Fruit fly (Drosophila melanogaster) whole organism, embryonic: ENCODE measurements around the gene lap.

Experiments
- Antp ChIP-seq: fragments of 200-800 bp; sonication (Bioruptor generic); optimal IDR thresholded peaks from 3 replicates; lab custom pipeline; 2016; ENCODE audit warnings: missing biosample characterization, missing genetic modification characterization
- BEAF-32 ChIP-seq: fragments of 200-800 bp; sonication (Bioruptor generic); optimal IDR thresholded peaks from 3 replicates; lab custom pipeline; 2017; ENCODE audit warnings: missing biosample characterization, missing genetic modification characterization, mild to moderate bottlenecking, moderate library complexity, missing genetic modification reagents
- Blimp-1 ChIP-seq: fragments of 200-800 bp; sonication (Bioruptor generic); optimal IDR thresholded peaks from 3 replicates; lab custom pipeline; 2018; ENCODE audit warnings: missing biosample characterization, missing genetic modification characterization, mild to moderate bottlenecking, moderate library complexity, missing genetic modification reagents
- CG10267 ChIP-seq: fragments of 200-800 bp; sonication (Bioruptor generic); optimal IDR thresholded peaks from 2 replicates; lab custom pipeline; 2018; ENCODE audit warnings: missing biosample characterization, mild to moderate bottlenecking, missing genetic modification characterization, moderate library complexity
- CG12942 ChIP-seq: fragments of 200-800 bp; sonication (Bioruptor generic); optimal IDR thresholded peaks from 3 replicates; lab custom pipeline; 2016; ENCODE audit warnings: missing biosample characterization, missing genetic modification characterization
- CG13287 ChIP-seq: fragments of 200-800 bp; sonication (Bioruptor generic); IDR thresholded peaks from 2 replicates; pipeline ENCODE4 v1.3.6; 2022; ENCODE audit warnings: missing biosample characterization, missing genetic modification characterization; ENCODE audit not compliant: partially characterized antibody
- CG13894 ChIP-seq: fragments of 200-800 bp; sonication (Bioruptor generic); optimal IDR thresholded peaks from 3 replicates; lab custom pipeline; 2018; ENCODE audit warnings: missing biosample characterization, mild to moderate bottlenecking, missing genetic modification characterization, moderate library complexity
- CG14710 ChIP-seq: fragments of 200-800 bp; sonication (Bioruptor generic); optimal IDR thresholded peaks from 3 replicates; lab custom pipeline; 2019; ENCODE audit warnings: missing biosample characterization, mild to moderate bottlenecking, missing genetic modification characterization, moderate library complexity
- CG1603 ChIP-seq: fragments of 200-800 bp; sonication (Bioruptor generic); optimal IDR thresholded peaks from 2 replicates; lab custom pipeline; 2019; ENCODE audit warnings: missing biosample characterization, mild to moderate bottlenecking, missing genetic modification characterization, moderate library complexity
- CG18262 ChIP-seq: fragments of 200-800 bp; optimal IDR thresholded peaks from 3 replicates; lab custom pipeline; 2019; ENCODE audit warnings: missing biosample characterization, mild to moderate bottlenecking, missing genetic modification characterization, moderate library complexity
- CG1832 ChIP-seq: fragments of 200-800 bp; sonication (Bioruptor generic); optimal IDR thresholded peaks from 2 replicates; lab custom pipeline; 2017; ENCODE audit warnings: missing biosample characterization, mild to moderate bottlenecking, missing genetic modification characterization, inconsistent platforms
- CG2116 ChIP-seq: fragments of 200-800 bp; sonication (Bioruptor generic); optimal IDR thresholded peaks from 3 replicates; lab custom pipeline; 2018; ENCODE audit warnings: missing biosample characterization, mild to moderate bottlenecking, missing genetic modification characterization
- CG2889 ChIP-seq: fragments of 200-800 bp; sonication (Bioruptor generic); IDR thresholded peaks from 3 replicates; pipeline ENCODE4 v1.3.6; 2022; ENCODE audit warnings: missing biosample characterization, missing genetic modification characterization
- CG33213 ChIP-seq: fragments of 200-800 bp; sonication (Bioruptor generic); optimal IDR thresholded peaks from 3 replicates; lab custom pipeline; 2016; ENCODE audit warnings: missing biosample characterization, missing genetic modification characterization
- CG3726 ChIP-seq: fragments of 200-800 bp; sonication (Bioruptor generic); IDR thresholded peaks from 3 replicates; pipeline ENCODE4, ENCODE4 v1.3.6; 2022; ENCODE audit warnings: missing biosample characterization, missing genetic modification characterization
- CG3847 ChIP-seq: fragments of 200-800 bp; sonication (Bioruptor generic); IDR thresholded peaks from 2 replicates; pipeline ENCODE4 v1.3.6; 2022; ENCODE audit warnings: missing biosample characterization, missing genetic modification characterization
- CG5953 ChIP-seq: fragments of 200-800 bp; sonication (Bioruptor generic); IDR thresholded peaks from 2 replicates; pipeline ENCODE4 v1.3.6; 2022; ENCODE audit warnings: missing biosample characterization, missing genetic modification characterization
- CG7963 ChIP-seq: fragments of 200-800 bp; sonication (Bioruptor generic); IDR thresholded peaks from 3 replicates; pipeline ENCODE4 v1.3.6; 2022; ENCODE audit warnings: missing biosample characterization, missing genetic modification characterization; ENCODE audit not compliant: partially characterized antibody
- CG9817 ChIP-seq: fragments of 200-800 bp; sonication (Bioruptor generic); optimal IDR thresholded peaks from 2 replicates; lab custom pipeline; 2018; ENCODE audit warnings: missing biosample characterization, mild to moderate bottlenecking, missing genetic modification characterization, moderate library complexity
- CG9932 ChIP-seq: fragments of 200-800 bp; sonication (Bioruptor generic); IDR thresholded peaks from 2 replicates; pipeline ENCODE4 v1.3.6; 2022; ENCODE audit warnings: missing biosample characterization, missing genetic modification characterization
- D19B ChIP-seq: fragments of 200-800 bp; sonication (Bioruptor generic); optimal IDR thresholded peaks from 2 replicates; lab custom pipeline; 2017; ENCODE audit warnings: missing biosample characterization, mild to moderate bottlenecking, missing genetic modification characterization
- Dfd ChIP-seq, 2 experiments: fragments of >200 bp; optimal IDR thresholded peaks; 2 replicates each; lab custom pipeline; 2017; ENCODE audit warnings: missing biosample characterization in 2 of 2, missing genetic modification characterization in 2 of 2
- Dp ChIP-seq: fragments of 200-800 bp; sonication (Bioruptor generic); optimal IDR thresholded peaks from 2 replicates; lab custom pipeline; 2018; ENCODE audit warnings: missing biosample characterization, mild to moderate bottlenecking, missing genetic modification characterization, moderate library complexity
- E2f2 ChIP-seq: fragments of 200-800 bp; sonication (Bioruptor generic); IDR thresholded peaks from 2 replicates; pipeline ENCODE4 v1.3.6; 2022; ENCODE audit warnings: missing biosample characterization, missing genetic modification characterization
- Ets65A ChIP-seq: fragments of 200-800 bp; sonication (Bioruptor generic); peaks from one replicate; lab custom pipeline; 2016; ENCODE audit warnings: missing biosample characterization, missing genetic modification characterization
- Fer2 ChIP-seq: fragments of 200-800 bp; sonication (Bioruptor generic); optimal IDR thresholded peaks from 2 replicates; lab custom pipeline; 2018; ENCODE audit warnings: missing biosample characterization, mild to moderate bottlenecking, missing genetic modification characterization, moderate library complexity
- Gsc ChIP-seq: fragments of 200-800 bp; sonication (Bioruptor generic); IDR thresholded peaks from 2 replicates; pipeline ENCODE4 v1.3.6; 2022; ENCODE audit warnings: missing biosample characterization, missing genetic modification characterization
- H15 ChIP-seq: fragments of 200-800 bp; sonication (Bioruptor generic); IDR thresholded peaks from 3 replicates; pipeline ENCODE4 v1.3.6; 2022; ENCODE audit warnings: missing biosample characterization, missing genetic modification characterization
- Lpt ChIP-seq: fragments of >200 bp; optimal IDR thresholded peaks from 2 replicates; lab custom pipeline; 2018; ENCODE audit warnings: missing biosample characterization, missing genetic modification characterization
- MBD-R2 ChIP-seq: fragments of 200-800 bp; sonication (Bioruptor generic); IDR thresholded peaks from 2 replicates; pipeline ENCODE4 v1.3.6; 2022; ENCODE audit warnings: missing biosample characterization, missing genetic modification characterization
- Med ChIP-seq: fragments of 200-800 bp; sonication (Bioruptor generic); peaks from one replicate; lab custom pipeline; 2016; ENCODE audit warnings: missing biosample characterization, missing genetic modification characterization, mild to moderate bottlenecking, inconsistent platforms, moderate library complexity
- Ptx1 ChIP-seq: fragments of 200-800 bp; sonication (Bioruptor generic); IDR thresholded peaks from 2 replicates; pipeline ENCODE4 v1.3.6; 2022; ENCODE audit warnings: missing biosample characterization, missing genetic modification characterization
- Usf ChIP-seq: fragments of 200-800 bp; sonication (Bioruptor generic); optimal IDR thresholded peaks from 2 replicates; lab custom pipeline; 2017; ENCODE audit warnings: missing genotype, missing biosample characterization, missing genetic modification characterization
- YL-1 ChIP-seq: fragments of 200-800 bp; sonication (Bioruptor generic); optimal IDR thresholded peaks from 3 replicates; lab custom pipeline; 2017; ENCODE audit warnings: missing biosample characterization, mild to moderate bottlenecking, missing genetic modification characterization
- chif ChIP-seq, 2 experiments: fragments of 200-800 bp; sonication (Bioruptor generic); optimal IDR thresholded peaks; 3 replicates each; lab custom pipeline; 2016; ENCODE audit warnings: missing biosample characterization in 2 of 2, missing genetic modification characterization in 2 of 2
- chinmo ChIP-seq: fragments of 200-800 bp; sonication (Bioruptor generic); IDR thresholded peaks from 4 replicates; pipeline ENCODE4 v1.3.6; 2022; ENCODE audit warnings: missing biosample characterization, missing genetic modification characterization; ENCODE audit not compliant: partially characterized antibody
- crp ChIP-seq, 2 experiments: fragments of 200-800 bp; sonication (Bioruptor generic); optimal IDR thresholded peaks; 2 replicates in 1 of 2; 3 replicates in 1 of 2; lab custom pipeline; 2017; ENCODE audit warnings: missing biosample characterization in 2 of 2, missing genetic modification characterization in 2 of 2, mild to moderate bottlenecking in 1 of 2, moderate library complexity in 1 of 2
- da ChIP-seq: fragments of 200-800 bp; sonication (Bioruptor generic); optimal IDR thresholded peaks from 2 replicates; lab custom pipeline; 2016; ENCODE audit warnings: missing biosample characterization, missing genetic modification characterization
- eve ChIP-seq, 2 experiments: fragments of >200 bp; optimal IDR thresholded peaks; 2 replicates each; lab custom pipeline; 2017; ENCODE audit warnings: missing biosample characterization in 2 of 2, missing genetic modification characterization in 2 of 2
- gfzf ChIP-seq: fragments of 200-800 bp; sonication (Bioruptor generic); optimal IDR thresholded peaks from 2 replicates; lab custom pipeline; 2016; ENCODE audit warnings: missing biosample characterization, mild to moderate bottlenecking, missing genetic modification characterization, moderate library complexity
- kah ChIP-seq: fragments of 200-800 bp; sonication (Bioruptor generic); optimal IDR thresholded peaks from 2 replicates; lab custom pipeline; 2018; ENCODE audit warnings: missing biosample characterization, mild to moderate bottlenecking, missing genetic modification characterization
- pzg ChIP-seq: fragments of 200-800 bp; sonication (Bioruptor generic); optimal IDR thresholded peaks from 3 replicates; lab custom pipeline; 2018; ENCODE audit warnings: missing biosample characterization, mild to moderate bottlenecking, missing genetic modification characterization, moderate library complexity
- ranshi ChIP-seq: fragments of 200-800 bp; sonication (Bioruptor generic); IDR thresholded peaks from 2 replicates; pipeline ENCODE4 v1.3.6; 2022; ENCODE audit warnings: missing biosample characterization, missing genetic modification characterization
- salm ChIP-seq: fragments of 200-800 bp; sonication (Bioruptor generic); optimal IDR thresholded peaks from 2 replicates; lab custom pipeline; 2018; ENCODE audit warnings: missing biosample characterization, mild to moderate bottlenecking, missing genetic modification characterization
- sd ChIP-seq: fragments of 200-800 bp; sonication (Bioruptor generic); optimal IDR thresholded peaks from 3 replicates; lab custom pipeline; 2018; ENCODE audit warnings: missing biosample characterization, mild to moderate bottlenecking, missing genetic modification characterization, moderate library complexity
- sens ChIP-seq: fragments of 200-800 bp; sonication (Bioruptor generic); peaks from one replicate; lab custom pipeline; 2016; ENCODE audit warnings: missing biosample characterization, missing genetic modification characterization
- stwl ChIP-seq: fragments of 200-800 bp; sonication (Bioruptor generic); optimal IDR thresholded peaks from 3 replicates; lab custom pipeline; 2018; ENCODE audit warnings: missing biosample characterization, mild to moderate bottlenecking, missing genetic modification characterization, moderate library complexity
- trem ChIP-seq: fragments of 200-800 bp; optimal IDR thresholded peaks from 3 replicates; lab custom pipeline; 2019; ENCODE audit warnings: missing biosample characterization, mild to moderate bottlenecking, missing genetic modification characterization, moderate library complexity
- twi ChIP-seq: fragments of 200-800 bp; optimal IDR thresholded peaks from 2 replicates; lab custom pipeline; 2019; ENCODE audit warnings: missing biosample characterization, mild to moderate bottlenecking, missing genetic modification characterization, moderate library complexity

The lap gene

dm6 chr3R:7154586-7155357, 32.0 kb upstream of the lap start, which contains the start of gene MAGE:
Gene MAGE (minus strand): TSS chr3R:7155180.
- TF ChIP-seq Med (GFP tag; lab: Kevin White, UChicago) (peak; percentile 66), H15 (GFP tag; lab: Robert Waterston, UW) (no peak), Fer2 (tag; lab: Kevin White, UChicago) (no peak), MBD-R2 (peak; percentile 71), Ets65A (GFP tag; lab: Kevin White, UChicago) (peak; percentile 62), E2f2 (GFP tag; lab: Robert Waterston, UW) (peak; percentile 96), gfzf (GFP tag; lab: Kevin White, UChicago) (peak; percentile 53), CG2116 (GFP tag; lab: Kevin White, UChicago) (peak; percentile 96), stwl (tag; lab: Kevin White, UChicago) (peak; percentile 46), sens (GFP tag; lab: Kevin White, UChicago) (peak; percentile 69), eve (GFP tag; optimal IDR thresholded peaks at IDR 0.05; lab: Kevin White, UChicago) (no peak), BEAF-32 (GFP tag; lab: Kevin White, UChicago) (peak; percentile 12), pzg (GFP tag; lab: Kevin White, UChicago) (peak; percentile 51), ranshi (GFP tag; lab: Robert Waterston, UW) (no peak), trem (peak; percentile 83), D19B (GFP tag; lab: Kevin White, UChicago) (no peak), CG12942 (GFP tag; lab: Kevin White, UChicago) (no peak), YL-1 (GFP tag; lab: Kevin White, UChicago) (peak; percentile 3), crp (GFP tag; optimal IDR thresholded peaks at IDR 0.05; lab: Kevin White, UChicago) (peak; percentile 11 to 88), CG7963 (GFP tag; lab: Robert Waterston, UW) (peak; percentile 29; the same call in 1 of the 3 replicates), CG3726 (GFP tag; lab: Robert Waterston, UW) (0 out of 3 replicates have a peak, but pooled peaks have one; percentile 27), twi (tag; lab: Kevin White, UChicago) (peak; percentile 54), CG13287 (peak; percentile 34), Blimp-1 (GFP tag; lab: Kevin White, UChicago) (no peak), CG10267 (tag; lab: Kevin White, UChicago) (peak; percentile 54), CG18262 (no peak), CG5953 (GFP tag; lab: Robert Waterston, UW) (no peak), chinmo (GFP tag; lab: Robert Waterston, UW) (peak; percentile 75; the same call in 1 of the 4 replicates), CG14710 (tag; lab: Kevin White, UChicago) (peak; percentile 28), sd (tag; lab: Kevin White, UChicago) (peak; percentile 86), CG1603 (tag; lab: Kevin White, UChicago) (peak; percentile 31), Dp (peak; percentile 92)

dm6 chr3R:7157102-7157501, 29.7 kb upstream of the lap start:
- no peak for TF ChIP-seq chif (GFP tag; optimal IDR thresholded peaks at IDR 0.05; lab: Kevin White, UChicago)
- TF ChIP-seq kah (GFP tag; lab: Kevin White, UChicago), result no peak
- TF ChIP-seq Gsc, result no peak
- TF ChIP-seq Lpt (GFP tag; lab: Kevin White, UChicago), result no peak
- TF ChIP-seq Ptx1 (GFP tag; lab: Robert Waterston, UW), result no peak
- no peak for TF ChIP-seq salm (tag; lab: Kevin White, UChicago)
- peak; percentile 32 for TF ChIP-seq CG9932 (GFP tag; lab: Robert Waterston, UW)
- TF ChIP-seq Dfd (GFP tag; optimal IDR thresholded peaks at IDR 0.05; lab: Kevin White, UChicago), result no peak
- peak; percentile 69; the same call in 2 of the 4 replicates for TF ChIP-seq chinmo (GFP tag; lab: Robert Waterston, UW)
- TF ChIP-seq CG1832 (GFP tag; lab: Kevin White, UChicago), result no peak
- no peak for TF ChIP-seq CG33213 (GFP tag; lab: Kevin White, UChicago)
- TF ChIP-seq da (GFP tag; lab: Kevin White, UChicago), result no peak
- no peak for TF ChIP-seq CG2889 (GFP tag; lab: Robert Waterston, UW)
- no peak for TF ChIP-seq Usf (GFP tag; lab: Kevin White, UChicago)
- no peak for TF ChIP-seq CG9817
- TF ChIP-seq CG3847 (GFP tag; lab: Robert Waterston, UW), result no peak
- TF ChIP-seq CG13894 (tag; lab: Kevin White, UChicago), result peak; percentile 33
- no peak for TF ChIP-seq Antp (GFP tag; lab: Kevin White, UChicago)
